Worm (Caenorhabditis elegans) whole organism, L3 larva: ENCODE results near the gene F44B9.5.
A peak's percentile ranks its signal among the peaks of the same experiment; 100 is the strongest.

ENCODE experiments used
- R02D3.7 ChIP-seq: fragments of 150-350 bp; optimal IDR thresholded peaks from 2 replicates; lab custom pipeline; 2014; ENCODE audit warnings: missing biosample characterization, missing genetic modification characterization
- ZK546.5 ChIP-seq: sonication (generic microtip); optimal IDR thresholded peaks from 2 replicates; lab custom pipeline; 2017; ENCODE audit warnings: missing biosample characterization, missing genetic modification characterization
- aly-2 ChIP-seq: fragments of 150-350 bp; optimal IDR thresholded peaks from 2 replicates; lab custom pipeline; 2014; ENCODE audit warnings: missing biosample characterization, missing genetic modification characterization
- ama-1 ChIP-seq: fragments of 150-350 bp; optimal IDR thresholded peaks from 2 replicates; lab custom pipeline; 2018
- ceh-16 ChIP-seq: sonication (generic microtip); optimal IDR thresholded peaks from 2 replicates; lab custom pipeline; 2017; ENCODE audit warnings: missing biosample characterization, missing genetic modification characterization
- ceh-28 ChIP-seq: fragments of 150-350 bp; optimal IDR thresholded peaks from 2 replicates; lab custom pipeline; 2014; ENCODE audit warnings: missing biosample characterization, missing genetic modification reagents, missing genetic modification characterization
- ceh-82 ChIP-seq: fragments of 150-350 bp; optimal IDR thresholded peaks from 2 replicates; lab custom pipeline; 2014; ENCODE audit warnings: missing biosample characterization, missing genetic modification characterization
- ceh-9 ChIP-seq: sonication (generic microtip); optimal IDR thresholded peaks from 2 replicates; lab custom pipeline; 2018; ENCODE audit warnings: missing biosample characterization, missing genetic modification characterization
- daf-12 ChIP-seq: fragments of 150-350 bp; optimal IDR thresholded peaks from 2 replicates; lab custom pipeline; 2014; ENCODE audit warnings: missing biosample characterization, missing genetic modification reagents, missing genetic modification characterization
- egl-27 ChIP-seq: sonication (generic microtip); optimal IDR thresholded peaks from 4 replicates; lab custom pipeline; 2017; ENCODE audit warnings: missing biosample characterization, missing genetic modification reagents, missing genetic modification characterization
- egl-5 ChIP-seq: fragments of 150-350 bp; optimal IDR thresholded peaks from 2 replicates; lab custom pipeline; 2017; ENCODE audit warnings: missing biosample characterization, missing genetic modification reagents, missing genetic modification characterization, inconsistent platforms
- elt-1 ChIP-seq: fragments of 150-350 bp; optimal IDR thresholded peaks from 2 replicates; lab custom pipeline; 2014; ENCODE audit warnings: missing biosample characterization, missing genetic modification characterization
- elt-2 ChIP-seq: sonication (generic microtip); optimal IDR thresholded peaks from 2 replicates; lab custom pipeline; 2016; ENCODE audit warnings: missing genetic modification reagents, mild to moderate bottlenecking, missing genetic modification characterization, missing compliant biosample characterization
- elt-3 ChIP-seq, 3 experiments: fragments of 150-350 bp in 1 of 3; sonication (generic microtip) in 2 of 3; optimal IDR thresholded peaks; 2 replicates in 2 of 3; 4 replicates in 1 of 3; lab custom pipeline; 2014 to 2017; ENCODE audit warnings: missing biosample characterization in 3 of 3, missing genetic modification characterization in 3 of 3
- fkh-2 ChIP-seq: fragments of 150-350 bp; optimal IDR thresholded peaks from 2 replicates; lab custom pipeline; 2014; ENCODE audit warnings: missing biosample characterization, missing genetic modification reagents, missing genetic modification characterization
- fos-1 ChIP-seq: fragments of 150-350 bp; optimal IDR thresholded peaks from 2 replicates; lab custom pipeline; 2014; ENCODE audit warnings: missing biosample characterization, missing genetic modification characterization
- hmg-11 ChIP-seq: sonication (generic microtip); optimal IDR thresholded peaks from 2 replicates; lab custom pipeline; 2016; ENCODE audit warnings: missing genetic modification characterization, missing compliant biosample characterization
- jun-1 ChIP-seq: fragments of 150-350 bp; optimal IDR thresholded peaks from 2 replicates; lab custom pipeline; 2014; ENCODE audit warnings: missing biosample characterization, missing genetic modification reagents, missing genetic modification characterization
- lin-15B ChIP-seq: fragments of 150-350 bp; optimal IDR thresholded peaks from 2 replicates; lab custom pipeline; 2014; ENCODE audit warnings: missing biosample characterization, missing genetic modification characterization
- lin-39 ChIP-seq: fragments of 150-350 bp; optimal IDR thresholded peaks from 2 replicates; lab custom pipeline; 2018; ENCODE audit warnings: missing biosample characterization, missing genetic modification reagents, missing genetic modification characterization
- lsy-12 ChIP-seq: sonication (generic microtip); optimal IDR thresholded peaks from 2 replicates; lab custom pipeline; 2016; ENCODE audit warnings: mild to moderate bottlenecking, missing genetic modification characterization, missing compliant biosample characterization
- mdl-1 ChIP-seq: fragments of 150-350 bp; optimal IDR thresholded peaks from 2 replicates; lab custom pipeline; 2014; ENCODE audit warnings: missing biosample characterization, missing genetic modification characterization
- mml-1 ChIP-seq: fragments of 150-350 bp; sonication (generic microtip); optimal IDR thresholded peaks from 3 replicates; lab custom pipeline; 2014; ENCODE audit warnings: missing biosample characterization, missing genetic modification characterization
- nfya-1 ChIP-seq: sonication (generic microtip); optimal IDR thresholded peaks from 2 replicates; lab custom pipeline; 2017; ENCODE audit warnings: missing genetic modification characterization, mild to moderate bottlenecking, missing compliant biosample characterization, antibody characterized with exemption, moderate library complexity; ENCODE audit not compliant: insufficient read depth
- nhr-11 ChIP-seq: fragments of 150-350 bp; optimal IDR thresholded peaks from 2 replicates; lab custom pipeline; 2014; ENCODE audit warnings: missing biosample characterization, missing genetic modification characterization
- nhr-12 ChIP-seq: fragments of 150-350 bp; optimal IDR thresholded peaks from 2 replicates; lab custom pipeline; 2014; ENCODE audit warnings: missing biosample characterization, missing genetic modification characterization
- nhr-23 ChIP-seq: fragments of 150-350 bp; optimal IDR thresholded peaks from 2 replicates; lab custom pipeline; 2014; ENCODE audit warnings: missing biosample characterization, missing genetic modification reagents, missing genetic modification characterization
- nhr-25 ChIP-seq: sonication (generic microtip); optimal IDR thresholded peaks from 2 replicates; lab custom pipeline; 2017; ENCODE audit warnings: missing biosample characterization, missing genetic modification characterization
- nhr-43 ChIP-seq: sonication (generic microtip); optimal IDR thresholded peaks from 2 replicates; lab custom pipeline; 2016; ENCODE audit warnings: mild to moderate bottlenecking, missing genetic modification characterization, missing compliant biosample characterization; ENCODE audit not compliant: poor library complexity, severe bottlenecking
- nhr-67 ChIP-seq: fragments of 150-350 bp; optimal IDR thresholded peaks from 2 replicates; lab custom pipeline; 2014; ENCODE audit warnings: missing biosample characterization, missing genetic modification characterization
- nhr-76 ChIP-seq: fragments of 150-350 bp; sonication (generic microtip); optimal IDR thresholded peaks from 5 replicates; lab custom pipeline; 2014; ENCODE audit warnings: missing biosample characterization, missing genetic modification characterization
- nhr-77 ChIP-seq: fragments of 150-350 bp; optimal IDR thresholded peaks from 2 replicates; lab custom pipeline; 2014; ENCODE audit warnings: missing biosample characterization, missing genetic modification characterization
- pha-4 ChIP-seq: fragments of 150-350 bp; optimal IDR thresholded peaks from 2 replicates; lab custom pipeline; 2014; ENCODE audit warnings: missing biosample characterization, missing genetic modification reagents, missing genetic modification characterization
- sea-2 ChIP-seq: fragments of 150-350 bp; sonication (generic microtip); optimal IDR thresholded peaks from 4 replicates; lab custom pipeline; 2014; ENCODE audit warnings: missing biosample characterization, missing genetic modification reagents, missing genetic modification characterization
- skn-1 ChIP-seq: fragments of 150-350 bp; optimal IDR thresholded peaks from 2 replicates; lab custom pipeline; 2014; ENCODE audit warnings: missing biosample characterization, missing genetic modification characterization
- snpc-4 ChIP-seq: fragments of 150-350 bp; optimal IDR thresholded peaks from 2 replicates; lab custom pipeline; 2014; ENCODE audit warnings: missing biosample characterization, missing genetic modification characterization
- tbx-2 ChIP-seq: sonication (generic microtip); optimal IDR thresholded peaks from 2 replicates; lab custom pipeline; 2016; ENCODE audit warnings: mild to moderate bottlenecking, missing genetic modification characterization, missing compliant biosample characterization
- unc-39 ChIP-seq: sonication (generic microtip); optimal IDR thresholded peaks from 4 replicates; lab custom pipeline; 2017; ENCODE audit warnings: missing biosample characterization, missing genetic modification characterization
- unc-62 ChIP-seq: fragments of 150-350 bp; sonication (generic microtip); optimal IDR thresholded peaks from 4 replicates; lab custom pipeline; 2014; ENCODE audit warnings: missing biosample characterization, missing genetic modification reagents, missing genetic modification characterization
- zag-1 ChIP-seq: fragments of 150-350 bp; optimal IDR thresholded peaks from 2 replicates; lab custom pipeline; 2014; ENCODE audit warnings: missing biosample characterization, missing genetic modification characterization
- ztf-11 ChIP-seq: fragments of 150-350 bp; optimal IDR thresholded peaks from 2 replicates; lab custom pipeline; 2014; ENCODE audit warnings: missing biosample characterization, missing genetic modification characterization

Gene F44B9.5

ce11 chrIII:8033534-8033933 is 17.2 kb upstream of the F44B9.5 start, which contains the start of gene F44B9.10:
TSS of gene F44B9.10 (minus strand) at chrIII:8033634.
- no peak for TF ChIP-seq snpc-4 (tag; lab: Kevin White, UChicago)
- TF ChIP-seq elt-2, result no peak
- TF ChIP-seq nhr-77, result no peak
- no peak for TF ChIP-seq mdl-1 (tag; lab: Kevin White, UChicago)
- TF ChIP-seq nhr-25, result no peak
- no peak for TF ChIP-seq tbx-2 (tag; lab: Kevin White, UChicago)
- TF ChIP-seq ceh-9, result no peak
- no peak for TF ChIP-seq daf-12 (tag; lab: Kevin White, UChicago)
- TF ChIP-seq ZK546.5, result no peak
- no peak for TF ChIP-seq fkh-2 (tag; lab: Kevin White, UChicago)
- TF ChIP-seq jun-1, result no peak
- TF ChIP-seq sea-2 (GFP tag; lab: Kevin White, UChicago), result no peak
- no peak for TF ChIP-seq mml-1 (tag; lab: Kevin White, UChicago)
- TF ChIP-seq elt-1 (tag; lab: Kevin White, UChicago), result no peak
- no peak for TF ChIP-seq fos-1
- no peak for TF ChIP-seq nhr-76

- TF ChIP-seq ceh-16 (tag; lab: Kevin White, UChicago) (no peak), R02D3.7 (tag; lab: Kevin White, UChicago) (no peak), nhr-23 (no peak), nhr-67 (tag; lab: Kevin White, UChicago) (no peak), ZK546.5 (no peak), ztf-11 (tag; lab: Kevin White, UChicago) (no peak)
Measured at ce11 chrIII:8030963-8031362, 14.6 kb upstream of the F44B9.5 start, which contains the start of gene F44B9.9. TSS of gene F44B9.9 (minus strand) at chrIII:8031063.

- TF ChIP-seq daf-12 (tag; lab: Kevin White, UChicago), result no peak
- no peak for TF ChIP-seq nhr-11 (tag; lab: Kevin White, UChicago)
- TF ChIP-seq lin-15B (tag; lab: Kevin White, UChicago), result peak; percentile 87
- TF ChIP-seq lsy-12 (tag; lab: Kevin White, UChicago), result peak; percentile 21
- peak; percentile 37 for TF ChIP-seq lin-39 (tag; lab: Kevin White, UChicago)
- TF ChIP-seq elt-1 (tag; lab: Kevin White, UChicago), result no peak
- peak; percentile 92 for TF ChIP-seq pha-4
- TF ChIP-seq nfya-1 (tag; lab: Kevin White, UChicago), result peak; percentile 79
- TF ChIP-seq hmg-11 (tag; lab: Kevin White, UChicago), result peak; percentile 32
- peak; percentile 23 for TF ChIP-seq elt-2
- TF ChIP-seq R02D3.7 (tag; lab: Kevin White, UChicago), result peak; percentile 17
- TF ChIP-seq snpc-4 (tag; lab: Kevin White, UChicago), result peak; percentile 55
- peak; percentile 62 for TF ChIP-seq nhr-43 (tag; lab: Kevin White, UChicago)
- TF ChIP-seq ceh-16 (tag; lab: Kevin White, UChicago), result no peak
- no peak for TF ChIP-seq nhr-67 (tag; lab: Kevin White, UChicago)
- no peak for TF ChIP-seq mml-1 (tag; lab: Kevin White, UChicago)
- TF ChIP-seq skn-1, result no peak
- TF ChIP-seq tbx-2 (tag; lab: Kevin White, UChicago), result no peak
- no peak for TF ChIP-seq aly-2 (tag; lab: Kevin White, UChicago)
- TF ChIP-seq nhr-76, result no peak
- peak; percentile 22 for TF ChIP-seq ama-1 (lab: Kevin White, UChicago)
- peak; percentile 82 for TF ChIP-seq nhr-23
- TF ChIP-seq unc-39 (tag; lab: Kevin White, UChicago), result no peak
- TF ChIP-seq nhr-25, result peak; percentile 73
- no peak for TF ChIP-seq zag-1 (tag; lab: Kevin White, UChicago)
Measured at ce11 chrIII:8029487-8029886, 13.1 kb upstream of the F44B9.5 start, which contains the start of gene F44B9.8. TSS of gene F44B9.8 (minus strand) at chrIII:8029649.

- TF ChIP-seq fos-1, result no peak
- no peak for TF ChIP-seq lin-39 (tag; lab: Kevin White, UChicago)
- TF ChIP-seq egl-27 (tag; lab: Kevin White, UChicago), result no peak
- no peak for TF ChIP-seq ceh-16 (tag; lab: Kevin White, UChicago)
- TF ChIP-seq unc-62 (GFP tag; lab: Kevin White, UChicago), result no peak
- no peak for TF ChIP-seq nhr-77
- TF ChIP-seq elt-2, result no peak
- no peak for TF ChIP-seq lsy-12 (tag; lab: Kevin White, UChicago)
- TF ChIP-seq nfya-1 (tag; lab: Kevin White, UChicago), result no peak
- no peak for TF ChIP-seq ceh-28 (tag; lab: Kevin White, UChicago)
- TF ChIP-seq nhr-12 (tag; lab: Kevin White, UChicago), result no peak
- TF ChIP-seq pha-4, result no peak
- no peak for TF ChIP-seq egl-5 (tag; lab: Kevin White, UChicago)
- TF ChIP-seq ceh-82 (tag; lab: Kevin White, UChicago), result no peak
- no peak for TF ChIP-seq ZK546.5
- TF ChIP-seq nhr-43 (tag; lab: Kevin White, UChicago), result no peak
- no peak for TF ChIP-seq sea-2 (GFP tag; lab: Kevin White, UChicago)
- no peak for TF ChIP-seq ama-1 (lab: Kevin White, UChicago)
- no peak for TF ChIP-seq elt-3 (tag; optimal IDR thresholded peaks at IDR 0.05; lab: Kevin White, UChicago)
- no peak for TF ChIP-seq lin-15B (tag; lab: Kevin White, UChicago)
Measured at ce11 chrIII:8027942-8028341, 11.6 kb upstream of the F44B9.5 start, which contains the start of gene mdt-30. TSS of gene mdt-30 (minus strand) at chrIII:8028042.
